Worm (Caenorhabditis elegans): ENCODE results near the gene fut-8.

Gene fut-8

DNA sequence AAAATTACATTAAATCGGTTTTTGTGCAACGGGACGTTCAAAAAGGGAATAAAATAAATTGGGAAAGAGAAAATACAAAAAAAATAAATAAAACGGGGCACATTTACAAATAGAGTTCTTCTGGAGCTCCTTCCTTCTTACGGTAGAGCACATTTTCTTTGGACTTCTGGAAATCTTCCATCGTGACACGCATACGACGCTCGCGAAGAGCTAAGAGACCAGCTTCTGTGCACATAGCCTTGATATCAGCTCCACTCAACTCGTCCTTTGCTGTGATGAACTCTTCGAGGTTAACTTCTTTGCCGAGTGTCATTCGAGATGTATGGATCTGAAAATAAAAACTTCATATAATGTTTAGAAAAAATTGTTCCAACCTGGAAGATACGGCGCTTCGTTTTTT lies 25.8 kb upstream of the fut-8 start:
- peak; percentile 56 for TF ChIP-seq nhr-85 (tag)
- no peak for TF ChIP-seq snpc-4 (tag; optimal IDR thresholded peaks at IDR 0.05)
- TF ChIP-seq ets-5 (GFP tag; IDR thresholded peaks at IDR 0.05) = no peak

DNA sequence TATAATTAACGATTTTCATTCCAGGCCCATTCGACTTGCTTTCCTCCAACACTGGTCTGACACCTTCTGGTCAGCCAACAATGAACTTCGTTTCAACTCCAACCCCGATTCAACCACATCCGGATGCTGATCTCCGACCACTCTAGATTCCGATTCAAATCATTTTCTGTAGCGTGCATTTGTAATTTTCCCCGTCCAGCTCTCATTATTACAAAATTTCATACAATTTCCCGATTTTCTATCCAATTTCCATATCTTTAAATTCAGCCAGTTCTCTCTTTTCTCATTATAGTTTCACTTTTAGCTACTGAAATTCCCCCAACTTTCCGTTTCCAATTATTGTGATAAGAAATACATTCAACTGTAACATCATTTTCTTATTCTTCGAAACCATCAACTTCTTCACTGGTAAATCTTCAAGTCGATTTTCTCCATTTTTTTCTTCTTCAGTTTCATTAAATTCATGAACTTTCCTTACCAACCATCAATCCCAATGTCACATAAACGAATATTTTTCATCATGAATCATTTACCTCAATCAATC lies 25.3 kb upstream of the fut-8 start:
- TF ChIP-seq efl-1 (optimal IDR thresholded peaks at IDR 0.05) (no peak), efl-1 (GFP tag; optimal IDR thresholded peaks at IDR 0.05 in 1 of 2) (peak in 1 of 2 experiments; percentile 60), snpc-4 (tag; optimal IDR thresholded peaks at IDR 0.05) (no peak)

DNA sequence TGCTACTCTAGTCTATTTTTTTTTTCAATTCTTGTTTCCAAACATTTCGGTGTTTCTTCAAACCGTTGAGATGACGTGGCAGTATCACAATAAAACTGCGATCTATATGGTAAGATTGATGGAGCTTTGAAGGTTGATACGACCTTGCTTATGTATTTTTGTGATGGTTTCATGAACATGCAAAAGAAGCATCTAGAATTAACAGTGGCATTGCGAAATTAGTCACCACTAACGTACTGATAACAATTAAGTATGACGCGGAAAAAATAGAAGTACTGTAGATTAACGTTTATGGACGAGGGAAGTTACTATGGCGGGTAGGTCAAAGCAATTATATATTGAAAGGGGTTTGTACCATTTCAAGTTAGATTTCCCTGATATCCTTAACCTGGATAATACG lies 22.1 kb upstream of the fut-8 start:
- TF ChIP-seq jun-1 (tag; optimal IDR thresholded peaks at IDR 0.05) = no peak
- TF ChIP-seq lin-13 (GFP tag; optimal IDR thresholded peaks at IDR 0.05) = no peak
- no peak for TF ChIP-seq sox-4 (tag; optimal IDR thresholded peaks at IDR 0.05)
- no peak for TF ChIP-seq elt-2 (tag; optimal IDR thresholded peaks at IDR 0.05)
- TF ChIP-seq efl-1 (optimal IDR thresholded peaks at IDR 0.05) = no peak
- TF ChIP-seq efl-1 (GFP tag; optimal IDR thresholded peaks at IDR 0.05 in 1 of 2) = peak in 1 of 2 experiments; percentile 13

DNA sequence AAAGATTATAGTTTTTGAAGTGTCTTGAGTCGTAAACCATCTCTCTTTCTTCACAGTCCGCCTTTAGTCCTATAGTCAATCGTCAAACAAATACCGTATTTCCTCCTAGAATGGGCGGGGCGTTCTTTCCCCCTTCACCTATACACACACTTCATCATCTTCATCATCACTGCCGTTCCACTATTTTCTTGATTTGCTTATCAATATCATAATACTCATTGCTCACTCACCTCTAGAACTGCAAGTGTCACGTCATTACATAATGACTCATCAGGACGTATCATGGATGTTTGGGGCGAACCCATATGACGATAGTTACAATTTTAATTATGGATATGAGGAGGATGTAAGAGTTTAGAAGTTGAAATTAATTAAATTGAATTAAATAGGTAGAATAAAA lies 20.4 kb upstream of the fut-8 start:
- TF ChIP-seq fkh-10 (GFP tag; optimal IDR thresholded peaks at IDR 0.05) (no peak), isw-1 (GFP tag; IDR thresholded peaks at IDR 0.05) (no peak), grh-1 (GFP tag; IDR thresholded peaks at IDR 0.05) (no peak), ztf-4 (tag; optimal IDR thresholded peaks at IDR 0.05) (no peak), alr-1 (tag; optimal IDR thresholded peaks at IDR 0.05; ENCODE audit: borderline replicate concordance) (no peak), egl-13 (tag; optimal IDR thresholded peaks at IDR 0.05) (no peak)

DNA sequence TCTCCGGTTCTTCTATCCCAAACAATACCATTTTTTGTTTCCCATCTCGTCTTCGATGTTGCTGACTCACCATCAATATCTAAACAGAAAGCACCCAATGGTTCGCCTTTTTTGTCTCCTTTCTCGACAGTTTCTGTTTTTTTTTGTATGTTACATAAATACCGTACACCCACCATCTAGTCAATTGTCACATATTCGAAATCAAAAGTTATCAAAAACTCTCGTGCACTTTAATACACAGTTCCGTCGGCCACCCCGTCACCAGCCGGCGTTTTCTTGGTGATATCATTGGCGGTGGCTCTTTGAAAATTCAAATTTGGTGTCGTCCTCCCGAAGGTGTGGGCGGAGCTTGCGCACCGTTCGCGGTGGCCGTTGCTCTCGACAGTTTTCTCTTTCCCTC lies 17.6 kb upstream of the fut-8 start:
- TF ChIP-seq efl-1 (optimal IDR thresholded peaks at IDR 0.05) = no peak
- peak in 1 of 2 experiments; percentile 0 for TF ChIP-seq efl-1 (GFP tag; optimal IDR thresholded peaks at IDR 0.05 in 1 of 2)
- TF ChIP-seq sup-37 (GFP tag; optimal IDR thresholded peaks at IDR 0.05) = no peak
- no peak for TF ChIP-seq nhr-19 (GFP tag; conservative IDR thresholded peaks at IDR 0.05)
- TF ChIP-seq elt-3 (tag; optimal IDR thresholded peaks at IDR 0.05) = no peak

DNA sequence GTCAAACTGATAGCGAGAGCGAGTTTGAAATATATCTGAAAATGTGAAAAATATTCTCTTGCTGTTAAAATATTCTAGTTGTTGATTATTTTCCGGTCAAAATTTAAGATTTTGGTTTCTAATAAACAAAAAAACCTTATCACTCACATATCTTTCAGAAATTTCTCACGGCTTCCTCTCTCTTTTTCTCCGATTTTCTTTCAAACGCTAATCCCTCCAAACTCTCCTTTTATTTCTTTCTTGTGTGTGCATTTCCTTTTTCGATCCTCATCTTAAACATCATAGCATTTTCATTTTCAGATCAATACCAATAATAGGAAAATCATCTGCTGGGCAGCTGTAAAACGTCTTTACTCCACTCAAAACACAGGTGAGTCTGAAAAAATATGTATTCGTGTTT lies 13.0 kb upstream of the fut-8 start, which contains the start of gene fos-1:
Gene fos-1 (plus strand): TSS at position 301 of the 400 bp plus-strand sequence.
- peak; percentile 89 for TF ChIP-seq hlh-4 (tag; optimal IDR thresholded peaks at IDR 0.05)
- TF ChIP-seq lin-15B (tag; optimal IDR thresholded peaks at IDR 0.05) = no peak
- TF ChIP-seq jun-1 (tag; optimal IDR thresholded peaks at IDR 0.05) = no peak

DNA sequence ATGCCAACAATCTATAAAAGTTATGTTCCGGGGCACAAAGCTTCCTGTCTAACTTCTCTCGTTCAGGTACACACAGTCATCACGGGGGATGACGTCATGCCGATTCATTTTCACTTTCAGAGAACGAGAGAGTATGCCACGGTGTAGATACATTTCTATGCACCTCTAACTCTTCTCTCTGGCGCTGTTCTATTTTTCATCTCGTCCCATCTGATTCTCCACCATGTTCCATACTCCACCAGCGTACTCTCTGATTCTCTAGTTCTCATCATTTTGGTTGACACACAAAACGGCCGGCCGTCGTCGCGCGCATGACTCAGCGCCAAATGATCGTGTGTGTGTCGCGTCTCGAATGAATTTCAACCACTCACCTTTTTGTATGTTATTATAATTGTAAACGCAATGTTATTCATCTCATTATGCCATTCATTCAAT lies 10.1 kb upstream of the fut-8 start:
- TF ChIP-seq swsn-7 (tag; optimal IDR thresholded peaks at IDR 0.05) (peak; percentile 94), lin-39 (tag; optimal IDR thresholded peaks at IDR 0.05) (peak; percentile 79), Y116A8C.19 (tag; optimal IDR thresholded peaks at IDR 0.05; ENCODE audit: borderline replicate concordance) (no peak), ztf-4 (tag; optimal IDR thresholded peaks at IDR 0.05) (peak; percentile 96), nhr-76 (tag; optimal IDR thresholded peaks at IDR 0.05) (no peak), tlp-1 (tag; optimal IDR thresholded peaks at IDR 0.05) (no peak), skn-1 (tag; optimal IDR thresholded peaks at IDR 0.05) (peak; percentile 85), nhr-19 (GFP tag; conservative IDR thresholded peaks at IDR 0.05) (peak; percentile 91), lsy-2 (tag; optimal IDR thresholded peaks at IDR 0.05) (peak; percentile 84 to 92), jun-1 (tag; optimal IDR thresholded peaks at IDR 0.05) (peak; percentile 95), fos-1 (tag; optimal IDR thresholded peaks at IDR 0.05) (no peak), C16A3.4 (tag; optimal IDR thresholded peaks at IDR 0.05) (peak; percentile 87), ceh-88 (GFP tag; IDR thresholded peaks at IDR 0.05) (no peak; the same call in 1 of the 2 replicates), nhr-237 (tag; optimal IDR thresholded peaks at IDR 0.05) (peak; percentile 73), unc-130 (tag; optimal IDR thresholded peaks at IDR 0.05) (peak; percentile 27), nhr-28 (tag; optimal IDR thresholded peaks at IDR 0.05) (no peak), efl-1 (optimal IDR thresholded peaks at IDR 0.05) (peak; percentile 82 to 92), efl-1 (GFP tag; optimal IDR thresholded peaks at IDR 0.05 in 1 of 2) (peak; percentile 56 to 94), dsc-1 (tag; optimal IDR thresholded peaks at IDR 0.05) (peak; percentile 86), elt-2 (tag; optimal IDR thresholded peaks at IDR 0.05) (peak; percentile 97), mdl-1 (tag; optimal IDR thresholded peaks at IDR 0.05) (peak; percentile 15 to 97), nhr-71 (tag; optimal IDR thresholded peaks at IDR 0.05) (peak; percentile 98), lin-15B (tag; optimal IDR thresholded peaks at IDR 0.05) (no peak), sox-4 (tag; optimal IDR thresholded peaks at IDR 0.05) (peak; percentile 70), mab-9 (GFP tag; IDR thresholded peaks at IDR 0.05) (peak; percentile 68), C34B4.2 (tag; optimal IDR thresholded peaks at IDR 0.05) (no peak), rnt-1 (tag; optimal IDR thresholded peaks at IDR 0.05) (peak; percentile 81), nhr-12 (tag; optimal IDR thresholded peaks at IDR 0.05) (no peak)

Measured in whole organism, L1 larva.